Worm (Caenorhabditis elegans) whole organism, L3 larva: Measurements from ENCODE around the gene garr-1.
A peak's percentile ranks its signal among the peaks of the same experiment; 100 is the strongest.

Source experiments
- R02D3.7 ChIP-seq: fragments of 150-350 bp; optimal IDR thresholded peaks from 2 replicates; lab custom pipeline; 2014; ENCODE audit warnings: missing biosample characterization, missing genetic modification characterization
- aly-2 ChIP-seq: fragments of 150-350 bp; optimal IDR thresholded peaks from 2 replicates; lab custom pipeline; 2014; ENCODE audit warnings: missing biosample characterization, missing genetic modification characterization
- ama-1 ChIP-seq: fragments of 150-350 bp; optimal IDR thresholded peaks from 2 replicates; lab custom pipeline; 2018
- ceh-28 ChIP-seq: fragments of 150-350 bp; optimal IDR thresholded peaks from 2 replicates; lab custom pipeline; 2014; ENCODE audit warnings: missing biosample characterization, missing genetic modification reagents, missing genetic modification characterization
- ceh-9 ChIP-seq: sonication (generic microtip); optimal IDR thresholded peaks from 2 replicates; lab custom pipeline; 2018; ENCODE audit warnings: missing biosample characterization, missing genetic modification characterization
- egl-5 ChIP-seq: fragments of 150-350 bp; optimal IDR thresholded peaks from 2 replicates; lab custom pipeline; 2017; ENCODE audit warnings: missing biosample characterization, missing genetic modification reagents, missing genetic modification characterization, inconsistent platforms
- elt-1 ChIP-seq: fragments of 150-350 bp; optimal IDR thresholded peaks from 2 replicates; lab custom pipeline; 2014; ENCODE audit warnings: missing biosample characterization, missing genetic modification characterization
- elt-2 ChIP-seq: sonication (generic microtip); optimal IDR thresholded peaks from 2 replicates; lab custom pipeline; 2016; ENCODE audit warnings: missing genetic modification reagents, mild to moderate bottlenecking, missing genetic modification characterization, missing compliant biosample characterization
- elt-3 ChIP-seq, 3 experiments: fragments of 150-350 bp in 1 of 3; sonication (generic microtip) in 2 of 3; optimal IDR thresholded peaks; 2 replicates in 2 of 3; 4 replicates in 1 of 3; lab custom pipeline; 2014 to 2017; ENCODE audit warnings: missing biosample characterization in 3 of 3, missing genetic modification characterization in 3 of 3
- eor-1 ChIP-seq, 2 experiments: fragments of 150-350 bp; optimal IDR thresholded peaks; 2 replicates each; lab custom pipeline; 2014 to 2018; ENCODE audit warnings: missing biosample characterization in 2 of 2, missing genetic modification characterization in 2 of 2
- fkh-10 ChIP-seq: sonication (generic microtip); optimal IDR thresholded peaks from 2 replicates; lab custom pipeline; 2017; ENCODE audit warnings: missing biosample characterization, missing genetic modification reagents, missing genetic modification characterization
- fkh-2 ChIP-seq: fragments of 150-350 bp; optimal IDR thresholded peaks from 2 replicates; lab custom pipeline; 2014; ENCODE audit warnings: missing biosample characterization, missing genetic modification reagents, missing genetic modification characterization
- fos-1 ChIP-seq: fragments of 150-350 bp; optimal IDR thresholded peaks from 2 replicates; lab custom pipeline; 2014; ENCODE audit warnings: missing biosample characterization, missing genetic modification characterization
- hmg-11 ChIP-seq: sonication (generic microtip); optimal IDR thresholded peaks from 2 replicates; lab custom pipeline; 2016; ENCODE audit warnings: missing genetic modification characterization, missing compliant biosample characterization
- jun-1 ChIP-seq: fragments of 150-350 bp; optimal IDR thresholded peaks from 2 replicates; lab custom pipeline; 2014; ENCODE audit warnings: missing biosample characterization, missing genetic modification reagents, missing genetic modification characterization
- lin-15B ChIP-seq: fragments of 150-350 bp; optimal IDR thresholded peaks from 2 replicates; lab custom pipeline; 2014; ENCODE audit warnings: missing biosample characterization, missing genetic modification characterization
- lin-39 ChIP-seq: fragments of 150-350 bp; optimal IDR thresholded peaks from 2 replicates; lab custom pipeline; 2018; ENCODE audit warnings: missing biosample characterization, missing genetic modification reagents, missing genetic modification characterization
- lsy-12 ChIP-seq: sonication (generic microtip); optimal IDR thresholded peaks from 2 replicates; lab custom pipeline; 2016; ENCODE audit warnings: mild to moderate bottlenecking, missing genetic modification characterization, missing compliant biosample characterization
- nfya-1 ChIP-seq: sonication (generic microtip); optimal IDR thresholded peaks from 2 replicates; lab custom pipeline; 2017; ENCODE audit warnings: missing genetic modification characterization, mild to moderate bottlenecking, missing compliant biosample characterization, antibody characterized with exemption, moderate library complexity; ENCODE audit not compliant: insufficient read depth
- nhr-23 ChIP-seq: fragments of 150-350 bp; optimal IDR thresholded peaks from 2 replicates; lab custom pipeline; 2014; ENCODE audit warnings: missing biosample characterization, missing genetic modification reagents, missing genetic modification characterization
- nhr-25 ChIP-seq: sonication (generic microtip); optimal IDR thresholded peaks from 2 replicates; lab custom pipeline; 2017; ENCODE audit warnings: missing biosample characterization, missing genetic modification characterization
- nhr-28 ChIP-seq: fragments of 150-350 bp; optimal IDR thresholded peaks from 2 replicates; lab custom pipeline; 2014; ENCODE audit warnings: missing biosample characterization, missing genetic modification characterization
- nhr-43 ChIP-seq: sonication (generic microtip); optimal IDR thresholded peaks from 2 replicates; lab custom pipeline; 2016; ENCODE audit warnings: mild to moderate bottlenecking, missing genetic modification characterization, missing compliant biosample characterization; ENCODE audit not compliant: poor library complexity, severe bottlenecking
- nhr-76 ChIP-seq: fragments of 150-350 bp; sonication (generic microtip); optimal IDR thresholded peaks from 5 replicates; lab custom pipeline; 2014; ENCODE audit warnings: missing biosample characterization, missing genetic modification characterization
- pha-4 ChIP-seq: fragments of 150-350 bp; optimal IDR thresholded peaks from 2 replicates; lab custom pipeline; 2014; ENCODE audit warnings: missing biosample characterization, missing genetic modification reagents, missing genetic modification characterization
- pqm-1 ChIP-seq: fragments of 150-350 bp; optimal IDR thresholded peaks from 2 replicates; lab custom pipeline; 2017; ENCODE audit warnings: missing biosample characterization, missing genetic modification characterization, inconsistent platforms
- sea-2 ChIP-seq: fragments of 150-350 bp; sonication (generic microtip); optimal IDR thresholded peaks from 4 replicates; lab custom pipeline; 2014; ENCODE audit warnings: missing biosample characterization, missing genetic modification reagents, missing genetic modification characterization
- skn-1 ChIP-seq: fragments of 150-350 bp; optimal IDR thresholded peaks from 2 replicates; lab custom pipeline; 2014; ENCODE audit warnings: missing biosample characterization, missing genetic modification characterization
- snpc-4 ChIP-seq: fragments of 150-350 bp; optimal IDR thresholded peaks from 2 replicates; lab custom pipeline; 2014; ENCODE audit warnings: missing biosample characterization, missing genetic modification characterization
- unc-39 ChIP-seq: sonication (generic microtip); optimal IDR thresholded peaks from 4 replicates; lab custom pipeline; 2017; ENCODE audit warnings: missing biosample characterization, missing genetic modification characterization
- unc-62 ChIP-seq: fragments of 150-350 bp; sonication (generic microtip); optimal IDR thresholded peaks from 4 replicates; lab custom pipeline; 2014; ENCODE audit warnings: missing biosample characterization, missing genetic modification reagents, missing genetic modification characterization
- zag-1 ChIP-seq: fragments of 150-350 bp; optimal IDR thresholded peaks from 2 replicates; lab custom pipeline; 2014; ENCODE audit warnings: missing biosample characterization, missing genetic modification characterization
- ztf-4 ChIP-seq: fragments of 150-350 bp; optimal IDR thresholded peaks from 2 replicates; lab custom pipeline; 2014; ENCODE audit warnings: missing biosample characterization, missing genetic modification characterization

garr-1 gene

ce11 chrIV:419674-420073 is 6.3 kb upstream of the garr-1 start, which contains the start of gene eri-1:
TSS of gene eri-1 (minus strand) at chrIV:419958.
- no peak for TF ChIP-seq fkh-10 (GFP tag; lab: Kevin White, UChicago)
- peak; percentile 21 for TF ChIP-seq ceh-28 (tag; lab: Kevin White, UChicago)
- TF ChIP-seq, all 47 proteins: peak for 1

DNA sequence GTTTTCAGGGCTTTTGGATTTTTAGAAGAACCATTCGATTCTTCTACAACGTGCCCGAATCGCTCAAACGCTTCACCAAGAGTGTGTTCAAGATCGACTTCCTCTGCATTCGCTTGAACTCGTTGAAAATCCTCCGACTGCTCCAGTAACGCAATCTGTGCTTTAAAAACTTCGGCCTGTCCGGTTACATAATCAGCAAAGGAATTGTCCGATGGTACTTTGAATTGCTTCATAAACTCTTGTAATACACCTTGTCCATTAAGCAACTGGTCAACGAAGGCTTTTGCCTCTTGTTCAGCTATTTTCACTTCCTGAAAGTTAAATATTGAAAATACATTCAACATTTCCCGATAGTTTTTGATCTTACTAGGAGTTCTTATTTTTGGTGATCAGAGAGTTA is 5.3 kb upstream of the garr-1 start:
- TF ChIP-seq elt-1 (no peak), ztf-4 (tag; lab: Kevin White, UChicago) (no peak), nhr-28 (tag; lab: Kevin White, UChicago) (no peak), elt-3 (tag; optimal IDR thresholded peaks at IDR 0.05; lab: Kevin White, UChicago) (no peak), nfya-1 (tag; lab: Kevin White, UChicago) (no peak), ama-1 (lab: Kevin White, UChicago) (no peak), lin-39 (tag; lab: Kevin White, UChicago) (no peak), fkh-2 (tag; lab: Kevin White, UChicago) (no peak), ceh-9 (tag; lab: Kevin White, UChicago) (no peak), zag-1 (tag; lab: Kevin White, UChicago) (no peak), aly-2 (tag; lab: Kevin White, UChicago) (no peak), nhr-25 (tag; lab: Kevin White, UChicago) (no peak), eor-1 (tag; optimal IDR thresholded peaks at IDR 0.05; lab: Kevin White, UChicago) (no peak), unc-39 (tag; lab: Kevin White, UChicago) (no peak), lin-15B (tag; lab: Kevin White, UChicago) (no peak), ceh-28 (tag; lab: Kevin White, UChicago) (no peak), nhr-76 (tag; lab: Kevin White, UChicago) (no peak)

DNA sequence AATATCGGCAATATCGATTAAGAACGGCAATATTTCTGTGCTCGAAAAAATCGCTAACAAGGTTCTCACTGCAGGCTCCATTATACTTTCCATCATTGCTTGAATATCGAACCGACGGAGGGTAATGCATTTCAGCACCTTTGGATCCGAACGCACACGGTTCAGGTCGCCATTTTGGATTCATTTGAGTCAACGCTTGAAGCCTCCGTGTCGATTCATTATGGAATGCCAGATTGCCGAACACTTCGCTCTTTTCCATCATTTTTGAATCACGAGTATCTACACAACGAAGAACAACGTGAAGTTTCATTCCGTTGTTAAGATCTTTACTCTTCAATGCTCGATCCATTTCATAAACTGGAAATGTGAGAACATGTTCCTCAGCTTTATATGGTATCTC is 3.9 kb upstream of the garr-1 start:
- no peak for TF ChIP-seq ztf-4 (tag; lab: Kevin White, UChicago)
- no peak for TF ChIP-seq ama-1 (lab: Kevin White, UChicago)
- TF ChIP-seq fos-1 (tag; lab: Kevin White, UChicago) = no peak
- no peak for TF ChIP-seq R02D3.7 (tag; lab: Kevin White, UChicago)
- no peak for TF ChIP-seq unc-39 (tag; lab: Kevin White, UChicago)

DNA sequence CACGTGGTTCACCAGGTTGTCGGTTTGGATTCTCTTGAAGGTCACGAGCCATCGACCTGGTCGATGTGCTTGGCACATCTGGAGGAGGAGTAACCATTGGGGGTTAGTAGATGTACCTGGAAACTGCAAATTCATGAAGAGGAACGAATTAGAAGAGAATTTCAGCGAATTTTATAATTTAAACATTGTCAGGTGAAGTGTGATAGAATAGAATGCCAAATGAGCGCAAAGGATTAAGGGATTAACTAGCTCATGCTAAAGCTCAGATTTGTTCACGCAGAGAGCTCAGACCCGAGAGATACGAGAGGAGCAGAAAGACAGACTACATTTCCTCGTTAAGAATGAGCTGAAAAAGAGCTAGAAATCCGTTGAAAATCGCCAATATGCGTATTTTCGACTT is 916 bp upstream of the garr-1 start, which contains the start of gene daf-18:
TSS of gene daf-18 (minus strand) at position 126 of the 400 bp plus-strand sequence.
- no peak for TF ChIP-seq ceh-28 (tag; lab: Kevin White, UChicago)

DNA sequence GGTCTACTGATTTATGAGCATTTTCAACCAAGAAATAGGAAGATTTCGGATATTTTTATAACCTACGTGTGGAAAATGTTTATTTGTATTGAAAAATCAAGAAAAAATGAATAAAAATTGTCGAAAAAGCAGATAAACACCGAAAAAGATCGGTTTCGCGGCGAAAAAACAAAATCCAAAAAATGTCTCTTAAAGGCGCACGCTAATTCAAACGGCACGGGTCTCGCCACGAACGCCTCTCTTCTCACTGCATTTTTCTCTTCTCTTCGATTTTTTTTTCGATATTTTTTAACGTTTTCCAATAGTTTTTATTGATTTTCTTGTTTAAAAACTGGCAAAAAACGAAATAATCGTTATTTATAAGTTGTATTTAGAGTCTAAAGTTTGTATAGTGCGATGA is 422 bp upstream of the garr-1 start:
- TF ChIP-seq snpc-4 (tag; lab: Kevin White, UChicago) = no peak
- peak; percentile 59 for TF ChIP-seq nhr-23 (tag; lab: Kevin White, UChicago)
- peak; percentile 60 for TF ChIP-seq hmg-11
- TF ChIP-seq lin-15B (tag; lab: Kevin White, UChicago) = peak; percentile 72
- no peak for TF ChIP-seq elt-1
- TF ChIP-seq lsy-12 = no peak
- TF ChIP-seq ceh-28 (tag; lab: Kevin White, UChicago) = peak; percentile 32
- no peak for TF ChIP-seq fkh-10 (GFP tag; lab: Kevin White, UChicago)
- TF ChIP-seq lin-39 (tag; lab: Kevin White, UChicago) = peak; percentile 39
- TF ChIP-seq aly-2 (tag; lab: Kevin White, UChicago) = no peak
- TF ChIP-seq ama-1 (lab: Kevin White, UChicago) = no peak
- no peak for TF ChIP-seq nhr-43 (tag; lab: Kevin White, UChicago)
- no peak for TF ChIP-seq unc-62 (GFP tag; lab: Kevin White, UChicago)
- TF ChIP-seq elt-2 (tag; lab: Kevin White, UChicago) = peak; percentile 3
- no peak for TF ChIP-seq pqm-1
- TF ChIP-seq nfya-1 (tag; lab: Kevin White, UChicago) = peak; percentile 73

DNA sequence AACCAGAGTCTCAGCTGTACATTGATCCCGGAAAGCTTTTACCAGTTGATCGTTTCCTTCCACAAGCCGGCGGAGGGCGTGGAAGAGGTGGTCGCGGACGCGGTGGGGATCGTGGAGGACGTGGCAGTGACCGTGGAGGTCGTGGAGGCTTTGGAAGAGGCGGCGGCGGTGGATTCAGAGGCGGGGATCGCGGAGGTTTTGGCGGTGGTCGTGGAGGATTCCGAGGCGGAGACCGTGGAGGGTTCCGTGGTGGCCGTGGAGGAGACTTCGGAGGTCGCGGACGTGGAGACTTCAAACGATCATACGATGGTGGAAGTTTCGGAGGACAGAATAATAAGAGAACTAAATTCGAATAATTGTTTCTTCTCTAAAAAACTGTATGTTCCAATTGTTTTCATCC is 629 bp downstream of the garr-1 start:
- TF ChIP-seq nhr-76 (tag; lab: Kevin White, UChicago) = no peak
- no peak for TF ChIP-seq fkh-2 (tag; lab: Kevin White, UChicago)
- no peak for TF ChIP-seq sea-2 (GFP tag; lab: Kevin White, UChicago)
- no peak for TF ChIP-seq egl-5 (tag; lab: Kevin White, UChicago)
- TF ChIP-seq hmg-11 = no peak
- no peak for TF ChIP-seq jun-1 (tag; lab: Kevin White, UChicago)
- no peak for TF ChIP-seq ztf-4 (tag; lab: Kevin White, UChicago)
- no peak for TF ChIP-seq unc-39 (tag; lab: Kevin White, UChicago)
- TF ChIP-seq ceh-28 (tag; lab: Kevin White, UChicago) = no peak
- TF ChIP-seq zag-1 (tag; lab: Kevin White, UChicago) = no peak
- no peak for TF ChIP-seq pha-4 (tag; lab: Kevin White, UChicago)
- no peak for TF ChIP-seq skn-1
